Worm (Caenorhabditis elegans) whole organism, L4 larva: ENCODE data around the gene ZK856.16.

Source experiments
- F37D6.2 ChIP-seq: sonication (generic microtip); optimal IDR thresholded peaks from 2 replicates; lab custom pipeline; 2016; ENCODE audit warnings: mild to moderate bottlenecking, missing genetic modification characterization, missing compliant biosample characterization
- ces-1 ChIP-seq: fragments of 150-350 bp; sonication (generic microtip); optimal IDR thresholded peaks from 4 replicates; lab custom pipeline; 2014; ENCODE audit warnings: missing biosample characterization, missing genetic modification reagents, missing genetic modification characterization
- daf-12 ChIP-seq: fragments of 150-350 bp; optimal IDR thresholded peaks from 2 replicates; lab custom pipeline; 2014; ENCODE audit warnings: missing biosample characterization, missing genetic modification reagents, missing genetic modification characterization
- daf-16 ChIP-seq, 3 experiments: sonication (generic microtip); optimal IDR thresholded peaks; 2 replicates each; lab custom pipeline; 2016 to 2017; ENCODE audit warnings: missing genetic modification characterization in 3 of 3, missing genetic modification reagents in 3 of 3, mild to moderate bottlenecking in 2 of 3, missing compliant biosample characterization in 2 of 3, missing biosample characterization in 1 of 3, moderate library complexity in 1 of 3
- dmd-9 ChIP-seq: fragments of 200-800 bp; sonication (Bioruptor generic); IDR thresholded peaks from 2 replicates; pipeline ENCODE4 v1.3.6; 2022; ENCODE audit warnings: missing genetic modification reagents, missing genetic modification characterization, missing compliant biosample characterization
- egl-27 ChIP-seq: sonication (generic microtip); optimal IDR thresholded peaks from 3 replicates; lab custom pipeline; 2017; ENCODE audit warnings: missing biosample characterization, missing genetic modification reagents, missing genetic modification characterization
- fos-1 ChIP-seq: fragments of 150-350 bp; optimal IDR thresholded peaks from 2 replicates; lab custom pipeline; 2014; ENCODE audit warnings: missing biosample characterization, missing genetic modification characterization
- hmg-1.1 ChIP-seq: fragments of 200-800 bp; sonication (Bioruptor generic); IDR thresholded peaks from 2 replicates; pipeline ENCODE4 v1.3.6; 2022; ENCODE audit warnings: missing genetic modification reagents, missing genetic modification characterization, missing compliant biosample characterization
- nhr-28 ChIP-seq: fragments of 150-350 bp; optimal IDR thresholded peaks from 2 replicates; lab custom pipeline; 2014; ENCODE audit warnings: missing biosample characterization, missing genetic modification characterization
- set-16 ChIP-seq: fragments of 200-800 bp; sonication (Bioruptor generic); IDR thresholded peaks from 2 replicates; pipeline ENCODE4 v1.3.6; 2022; ENCODE audit warnings: missing genetic modification reagents, missing genetic modification characterization, missing compliant biosample characterization
- snpc-4 ChIP-seq: fragments of 150-350 bp; optimal IDR thresholded peaks from 2 replicates; lab custom pipeline; 2014; ENCODE audit warnings: missing biosample characterization, missing genetic modification characterization
- unc-39 ChIP-seq: sonication (generic microtip); optimal IDR thresholded peaks from 2 replicates; lab custom pipeline; 2017; ENCODE audit warnings: missing biosample characterization, missing genetic modification characterization
- vab-7 ChIP-seq: fragments of 200-800 bp; sonication (Bioruptor generic); IDR thresholded peaks from 2 replicates; pipeline ENCODE4 v1.3.6; 2022; ENCODE audit warnings: missing genetic modification reagents, missing genetic modification characterization, missing compliant biosample characterization
- ztf-11 ChIP-seq: fragments of 150-350 bp; optimal IDR thresholded peaks from 2 replicates; lab custom pipeline; 2014; ENCODE audit warnings: missing biosample characterization, missing genetic modification characterization

ce11 chrV:10182984-10183383, 22.4 kb downstream of the ZK856.16 start, which contains the start of gene ZK856.4:
- TF ChIP-seq F37D6.2 (tag; lab: Kevin White, UChicago) (no peak), ces-1 (GFP tag; lab: Kevin White, UChicago) (no peak), snpc-4 (no peak), daf-16 (GFP tag; optimal IDR thresholded peaks at IDR 0.05; lab: Kevin White, UChicago) (no peak), daf-16 (tag; optimal IDR thresholded peaks at IDR 0.05; lab: Kevin White, UChicago) (no peak), fos-1 (no peak), unc-39 (tag; lab: Kevin White, UChicago) (no peak), dmd-9 (GFP tag; lab: Robert Waterston, UW) (no peak), daf-12 (no peak), nhr-28 (tag; lab: Kevin White, UChicago) (no peak), vab-7 (GFP tag; lab: Robert Waterston, UW) (no peak), egl-27 (tag; lab: Kevin White, UChicago) (no peak), hmg-1.1 (no peak), set-16 (GFP tag; lab: Robert Waterston, UW) (no peak), ztf-11 (tag; lab: Kevin White, UChicago) (no peak)
